Worm (Caenorhabditis elegans) whole organism, L4 larva: ENCODE data around the gene tbc-19.
A peak's percentile ranks its signal among the peaks of the same experiment; 100 is the strongest.

Source experiments
- D1046.2 ChIP-seq: fragments of 200-800 bp; sonication (Bioruptor generic); IDR thresholded peaks from 2 replicates; pipeline ENCODE4 v1.3.6; 2022; ENCODE audit warnings: missing genetic modification characterization, missing compliant biosample characterization
- F10B5.3 ChIP-seq: sonication (generic microtip); optimal IDR thresholded peaks from 2 replicates; lab custom pipeline; 2016; ENCODE audit warnings: mild to moderate bottlenecking, missing genetic modification characterization, missing compliant biosample characterization
- F26F4.8 ChIP-seq: fragments of 200-800 bp; sonication (Bioruptor generic); conservative IDR thresholded peaks from 2 replicates; pipeline ENCODE4 v1.3.6; 2022; ENCODE audit warnings: missing genetic modification characterization, missing compliant biosample characterization
- F44E2.7 ChIP-seq: fragments of 200-800 bp; sonication (Bioruptor generic); IDR thresholded peaks from 2 replicates; pipeline ENCODE4 v2.1.2; 2022; ENCODE audit warnings: missing genetic modification characterization, missing compliant biosample characterization
- R02D3.7 ChIP-seq: fragments of 150-350 bp; sonication (generic microtip); optimal IDR thresholded peaks from 3 replicates; lab custom pipeline; 2014; ENCODE audit warnings: missing biosample characterization, missing genetic modification characterization
- T20F7.1 ChIP-seq: fragments of 200-800 bp; sonication (Bioruptor generic); optimal IDR thresholded peaks from 2 replicates; lab custom pipeline; 2018; ENCODE audit warnings: mild to moderate bottlenecking, missing genetic modification characterization, missing compliant biosample characterization
- Y105C5A.15 ChIP-seq: fragments of 200-800 bp; sonication (Bioruptor generic); IDR thresholded peaks from 2 replicates; pipeline ENCODE4 v1.3.6; 2022; ENCODE audit warnings: missing genetic modification characterization, missing compliant biosample characterization
- Y75B8A.6 ChIP-seq: fragments of 200-800 bp; sonication (Bioruptor generic); IDR thresholded peaks from 2 replicates; pipeline ENCODE4 v1.3.6; 2022; ENCODE audit warnings: missing genetic modification reagents, missing genetic modification characterization, missing compliant biosample characterization
- aha-1 ChIP-seq: fragments of 150-350 bp; peaks from one replicate; lab custom pipeline; 2014; ENCODE audit warnings: missing biosample characterization, missing genetic modification characterization
- aly-2 ChIP-seq: sonication (generic microtip); optimal IDR thresholded peaks from 2 replicates; lab custom pipeline; 2018; ENCODE audit warnings: missing biosample characterization, missing genetic modification characterization
- arid-1 ChIP-seq: fragments of 200-800 bp; sonication (Bioruptor generic); conservative IDR thresholded peaks from 2 replicates; pipeline ENCODE4 v1.3.6; 2022; ENCODE audit warnings: missing genetic modification reagents, missing genetic modification characterization, missing compliant biosample characterization
- attf-4 ChIP-seq: sonication (generic microtip); optimal IDR thresholded peaks from 3 replicates; lab custom pipeline; 2017; ENCODE audit warnings: missing biosample characterization, missing genetic modification characterization
- ceh-20 ChIP-seq: fragments of 200-800 bp; sonication (Bioruptor generic); IDR thresholded peaks from 2 replicates; pipeline ENCODE4 v1.3.6; 2022; ENCODE audit warnings: missing genetic modification reagents, missing genetic modification characterization, missing compliant biosample characterization
- ceh-28 ChIP-seq: fragments of 150-350 bp; optimal IDR thresholded peaks from 2 replicates; lab custom pipeline; 2014; ENCODE audit warnings: missing biosample characterization, missing genetic modification reagents, missing genetic modification characterization
- ceh-44 ChIP-seq: fragments of 200-800 bp; sonication (Bioruptor generic); IDR thresholded peaks from 2 replicates; pipeline ENCODE4 v1.3.6; 2022; ENCODE audit warnings: missing genetic modification reagents, missing genetic modification characterization, missing compliant biosample characterization
- daf-16 ChIP-seq, 3 experiments: sonication (generic microtip); optimal IDR thresholded peaks; 2 replicates each; lab custom pipeline; 2016 to 2017; ENCODE audit warnings: missing genetic modification characterization in 3 of 3, missing genetic modification reagents in 3 of 3, mild to moderate bottlenecking in 2 of 3, missing compliant biosample characterization in 2 of 3, missing biosample characterization in 1 of 3, moderate library complexity in 1 of 3
- dpl-1 ChIP-seq: fragments of 150-350 bp; optimal IDR thresholded peaks from 2 replicates; lab custom pipeline; 2014; ENCODE audit warnings: missing biosample characterization, missing genetic modification reagents, missing genetic modification characterization
- egl-27 ChIP-seq: sonication (generic microtip); optimal IDR thresholded peaks from 3 replicates; lab custom pipeline; 2017; ENCODE audit warnings: missing biosample characterization, missing genetic modification reagents, missing genetic modification characterization
- gei-8 ChIP-seq: fragments of 200-800 bp; sonication (Bioruptor generic); optimal IDR thresholded peaks from 2 replicates; lab custom pipeline; 2018; ENCODE audit warnings: mild to moderate bottlenecking, missing genetic modification characterization, missing compliant biosample characterization
- hif-1 ChIP-seq, 2 experiments: sonication (generic microtip); optimal IDR thresholded peaks; 2 replicates each; lab custom pipeline; 2016 to 2017; ENCODE audit warnings: missing compliant biosample characterization in 2 of 2, missing genetic modification characterization in 2 of 2, missing genetic modification reagents in 2 of 2, missing genotype in 2 of 2, mild to moderate bottlenecking in 1 of 2
- hlh-11 ChIP-seq: fragments of 200-800 bp; sonication (Bioruptor generic); optimal IDR thresholded peaks from 2 replicates; lab custom pipeline; 2018; ENCODE audit warnings: mild to moderate bottlenecking, missing genetic modification characterization, missing compliant biosample characterization
- lin-1 ChIP-seq: fragments of 200-800 bp; sonication (Bioruptor generic); IDR thresholded peaks from 2 replicates; pipeline ENCODE4 v1.3.6; 2022; ENCODE audit warnings: missing genetic modification reagents, missing genetic modification characterization, missing compliant biosample characterization
- lin-13 ChIP-seq: fragments of 150-350 bp; optimal IDR thresholded peaks from 2 replicates; lab custom pipeline; 2014; ENCODE audit warnings: missing biosample characterization, missing genetic modification reagents, missing genetic modification characterization
- lsy-2 ChIP-seq, 2 experiments: fragments of 150-350 bp in 1 of 2; sonication (generic microtip) in 1 of 2; optimal IDR thresholded peaks; 2 replicates each; lab custom pipeline; 2014 to 2017; ENCODE audit warnings: missing biosample characterization in 2 of 2, missing genetic modification characterization in 2 of 2
- madf-5 ChIP-seq, 2 experiments: fragments of 200-800 bp; sonication (Bioruptor generic); IDR thresholded peaks; 2 replicates each; pipeline ENCODE4 v1.3.6; 2022; ENCODE audit warnings: missing compliant biosample characterization in 2 of 2, missing genetic modification characterization in 2 of 2
- mep-1 ChIP-seq: fragments of 150-350 bp; sonication (generic microtip); optimal IDR thresholded peaks from 3 replicates; lab custom pipeline; 2014; ENCODE audit warnings: missing biosample characterization, missing genetic modification characterization
- mxl-2 ChIP-seq: fragments of 200-800 bp; sonication (Bioruptor generic); conservative IDR thresholded peaks from 2 replicates; pipeline ENCODE4 v1.3.6; 2022; ENCODE audit warnings: missing genetic modification reagents, missing genetic modification characterization, missing compliant biosample characterization
- nhr-10 ChIP-seq: fragments of 150-350 bp; optimal IDR thresholded peaks from 2 replicates; lab custom pipeline; 2014; ENCODE audit warnings: missing biosample characterization, missing genetic modification characterization
- nhr-11 ChIP-seq: fragments of 150-350 bp; optimal IDR thresholded peaks from 2 replicates; lab custom pipeline; 2014; ENCODE audit warnings: missing biosample characterization, missing genetic modification characterization
- nhr-237 ChIP-seq: sonication (generic microtip); optimal IDR thresholded peaks from 2 replicates; lab custom pipeline; 2017; ENCODE audit warnings: missing biosample characterization, missing genetic modification characterization
- nhr-41 ChIP-seq: fragments of 200-800 bp; sonication (Bioruptor generic); IDR thresholded peaks from 2 replicates; pipeline ENCODE4 v1.3.6; 2022; ENCODE audit warnings: missing genetic modification reagents, missing genetic modification characterization, missing compliant biosample characterization
- nhr-42 ChIP-seq: fragments of 200-800 bp; sonication (Bioruptor generic); IDR thresholded peaks from 2 replicates; pipeline ENCODE4 v1.3.6; 2022; ENCODE audit warnings: missing genetic modification characterization, missing compliant biosample characterization
- nhr-48 ChIP-seq: sonication (generic microtip); optimal IDR thresholded peaks from 2 replicates; lab custom pipeline; 2016; ENCODE audit warnings: mild to moderate bottlenecking, missing genetic modification characterization, missing compliant biosample characterization
- nhr-77 ChIP-seq: fragments of 150-350 bp; optimal IDR thresholded peaks from 2 replicates; lab custom pipeline; 2014; ENCODE audit warnings: missing biosample characterization, missing genetic modification characterization
- pha-4 ChIP-seq, 2 experiments: fragments of 150-350 bp in 1 of 2; fragments of 200-800 bp in 1 of 2; sonication (Bioruptor generic) in 1 of 2; IDR thresholded peaks in 1 of 2; optimal IDR thresholded peaks in 1 of 2; 2 replicates each; pipeline versions ENCODE4 v1.3.6 to Lab custom; 2014 to 2022; ENCODE audit warnings: missing genetic modification characterization in 2 of 2, missing genetic modification reagents in 2 of 2, missing biosample characterization in 1 of 2, missing compliant biosample characterization in 1 of 2
- php-3 ChIP-seq: fragments of 200-800 bp; sonication (Bioruptor generic); IDR thresholded peaks from 2 replicates; pipeline ENCODE4 v1.3.6; 2022; ENCODE audit warnings: missing genetic modification reagents, missing genetic modification characterization, missing compliant biosample characterization
- rbr-2 ChIP-seq: sonication (generic microtip); optimal IDR thresholded peaks from 2 replicates; lab custom pipeline; 2016; ENCODE audit warnings: missing genotype, missing genetic modification characterization, missing compliant biosample characterization
- set-16 ChIP-seq: fragments of 200-800 bp; sonication (Bioruptor generic); IDR thresholded peaks from 2 replicates; pipeline ENCODE4 v1.3.6; 2022; ENCODE audit warnings: missing genetic modification reagents, missing genetic modification characterization, missing compliant biosample characterization
- skn-1 ChIP-seq: fragments of 150-350 bp; optimal IDR thresholded peaks from 2 replicates; lab custom pipeline; 2014; ENCODE audit warnings: missing biosample characterization, missing genetic modification characterization
- spr-3 ChIP-seq: fragments of 200-800 bp; sonication (Bioruptor generic); optimal IDR thresholded peaks from 2 replicates; lab custom pipeline; 2018; ENCODE audit warnings: mild to moderate bottlenecking, missing genetic modification characterization, missing compliant biosample characterization
- unc-39 ChIP-seq: sonication (generic microtip); optimal IDR thresholded peaks from 2 replicates; lab custom pipeline; 2017; ENCODE audit warnings: missing biosample characterization, missing genetic modification characterization
- unc-62 ChIP-seq, 3 experiments: fragments of 150-350 bp in 1 of 3; sonication (generic microtip); optimal IDR thresholded peaks in 2 of 3; peaks in 1 of 3; 1 replicate in 1 of 3; 2 replicates in 2 of 3; lab custom pipeline; 2014 to 2017; ENCODE audit warnings: missing biosample characterization in 3 of 3, missing genetic modification characterization in 3 of 3, missing genetic modification reagents in 3 of 3, missing genotype in 1 of 3
- vab-7 ChIP-seq: fragments of 200-800 bp; sonication (Bioruptor generic); IDR thresholded peaks from 2 replicates; pipeline ENCODE4 v1.3.6; 2022; ENCODE audit warnings: missing genetic modification reagents, missing genetic modification characterization, missing compliant biosample characterization
- zfp-2 ChIP-seq: sonication (generic microtip); optimal IDR thresholded peaks from 2 replicates; lab custom pipeline; 2016; ENCODE audit warnings: mild to moderate bottlenecking, missing genetic modification characterization, missing compliant biosample characterization
- zip-11 ChIP-seq: fragments of 200-800 bp; sonication (Bioruptor generic); IDR thresholded peaks from 2 replicates; pipeline ENCODE4 v1.3.6; 2022; ENCODE audit warnings: missing genetic modification characterization, missing compliant biosample characterization
- ztf-11 ChIP-seq: fragments of 150-350 bp; optimal IDR thresholded peaks from 2 replicates; lab custom pipeline; 2014; ENCODE audit warnings: missing biosample characterization, missing genetic modification characterization

Gene tbc-19

DNA sequence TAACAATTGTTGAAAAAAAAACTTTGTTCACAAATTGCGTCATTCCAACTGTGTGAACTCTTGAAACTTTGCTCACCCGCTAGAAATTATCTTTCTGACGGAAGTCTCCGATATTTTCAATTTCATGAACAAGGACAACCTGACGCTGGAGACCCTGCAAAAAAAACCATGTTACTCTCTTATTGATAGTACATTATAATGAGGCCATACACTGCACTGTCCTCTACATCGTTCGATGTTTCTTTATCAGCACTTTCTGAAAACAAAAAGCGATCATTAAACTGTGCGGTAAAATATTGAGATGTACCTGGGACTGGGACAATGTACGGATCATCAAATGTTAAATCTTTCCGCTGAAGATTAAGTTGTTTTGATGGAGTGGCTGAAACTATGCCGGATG lies 8.8 kb downstream of the tbc-19 start (continued):
- TF ChIP-seq daf-16 (GFP tag; optimal IDR thresholded peaks at IDR 0.05; lab: Kevin White, UChicago) (no peak), daf-16 (tag; optimal IDR thresholded peaks at IDR 0.05; lab: Kevin White, UChicago) (peak; percentile 62), vab-7 (no peak)

DNA sequence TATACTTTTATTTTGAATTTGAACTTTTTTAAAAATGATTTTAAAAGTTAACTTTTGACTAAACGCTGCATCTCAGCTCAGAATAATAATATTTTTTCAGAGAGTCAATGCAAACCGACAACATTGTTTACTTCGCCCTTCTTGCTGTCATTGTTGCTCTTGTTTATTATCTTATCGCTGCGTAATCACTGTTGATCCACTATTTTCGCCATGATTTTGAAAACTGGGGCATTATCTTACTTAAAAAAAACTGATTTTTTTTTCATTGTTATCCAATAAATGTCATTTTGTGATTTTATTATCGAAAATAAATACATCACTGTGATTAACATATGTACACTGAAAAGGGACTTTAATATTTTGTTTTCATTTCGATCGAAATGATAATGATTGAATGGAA lies 9.6 kb downstream of the tbc-19 start:
- TF ChIP-seq aha-1 (peak; percentile 64), daf-16 (GFP tag; optimal IDR thresholded peaks at IDR 0.05; lab: Kevin White, UChicago) (no peak), daf-16 (tag; optimal IDR thresholded peaks at IDR 0.05; lab: Kevin White, UChicago) (peak; percentile 77), unc-62 (GFP tag; optimal IDR thresholded peaks at IDR 0.05 in 1 of 2; lab: Kevin White, UChicago) (peak in 1 of 2 experiments; percentile 32), unc-62 (tag; optimal IDR thresholded peaks at IDR 0.05; lab: Kevin White, UChicago) (no peak), dpl-1 (GFP tag; lab: Kevin White, UChicago) (no peak)

DNA sequence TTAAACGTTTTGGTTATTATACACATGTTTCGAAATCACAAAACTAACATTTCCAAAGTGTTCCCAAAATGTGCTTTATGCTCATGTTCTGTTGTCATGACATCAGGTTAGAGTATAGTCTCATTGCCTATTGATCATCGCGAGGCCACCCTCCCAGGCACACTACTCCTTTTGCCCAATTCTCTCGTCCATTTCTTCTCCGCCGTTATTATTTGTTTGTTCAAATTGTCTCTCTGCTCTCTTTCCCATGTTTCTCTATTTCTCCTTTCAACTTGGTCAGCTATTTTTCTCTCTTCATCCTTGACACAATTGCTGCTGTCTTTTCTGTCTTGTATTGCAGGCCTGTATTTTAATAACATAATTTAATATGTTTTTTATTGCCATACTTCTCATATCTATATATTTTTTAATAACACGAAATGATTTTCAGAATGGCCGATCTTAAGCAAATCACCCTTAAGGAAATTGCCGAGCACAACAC lies 10.8 kb downstream of the tbc-19 start, which contains the start of gene cytb-5.1:
cytb-5.1 (plus strand) TSS at position 431 of the 481 bp plus-strand sequence.
- no peak for TF ChIP-seq R02D3.7
- TF ChIP-seq nhr-42 (GFP tag; lab: Robert Waterston, UW): no peak
- TF ChIP-seq aha-1: peak; percentile 39
- TF ChIP-seq hif-1 (tag; optimal IDR thresholded peaks at IDR 0.05; lab: Kevin White, UChicago): peak in 1 of 2 experiments; percentile 2
- no peak for TF ChIP-seq mxl-2 (GFP tag; lab: Robert Waterston, UW)
- TF ChIP-seq nhr-237 (tag; lab: Kevin White, UChicago): no peak
- no peak for TF ChIP-seq zip-11 (GFP tag; lab: Robert Waterston, UW)
- TF ChIP-seq mep-1 (tag; lab: Kevin White, UChicago): peak; percentile 67
- TF ChIP-seq set-16 (GFP tag; lab: Robert Waterston, UW): no peak
- TF ChIP-seq gei-8 (GFP tag; lab: Kevin White, UChicago): no peak
- TF ChIP-seq spr-3 (GFP tag; lab: Kevin White, UChicago): no peak
- peak; percentile 80 for TF ChIP-seq hlh-11
- TF ChIP-seq D1046.2 (GFP tag; lab: Robert Waterston, UW): no peak
- TF ChIP-seq lin-13 (GFP tag; lab: Kevin White, UChicago): no peak
- TF ChIP-seq zfp-2 (tag; lab: Kevin White, UChicago): no peak
- TF ChIP-seq aly-2 (tag; lab: Kevin White, UChicago): no peak
- TF ChIP-seq egl-27: no peak
- no peak for TF ChIP-seq arid-1 (GFP tag; lab: Robert Waterston, UW)
- TF ChIP-seq F26F4.8: no peak
- peak; percentile 34 for TF ChIP-seq nhr-48 (tag; lab: Kevin White, UChicago)
- TF ChIP-seq dpl-1 (GFP tag; lab: Kevin White, UChicago): no peak
- TF ChIP-seq pha-4 (GFP tag; IDR thresholded peaks at IDR 0.05; lab: Robert Waterston, UW): peak; percentile 39; the same call in 1 of the 2 replicates
- peak; percentile 58 for TF ChIP-seq pha-4 (tag; optimal IDR thresholded peaks at IDR 0.05; lab: Kevin White, UChicago)
- TF ChIP-seq lin-1 (GFP tag; lab: Robert Waterston, UW): no peak
- 0 out of 2 replicates have a peak, but pooled peaks have one; percentile 18 for TF ChIP-seq php-3
- no peak for TF ChIP-seq ceh-28 (tag; lab: Kevin White, UChicago)
- no peak for TF ChIP-seq ceh-44 (GFP tag; lab: Robert Waterston, UW)
- TF ChIP-seq skn-1 (tag; lab: Kevin White, UChicago): no peak
- TF ChIP-seq lsy-2 (tag; optimal IDR thresholded peaks at IDR 0.05; lab: Kevin White, UChicago): peak; percentile 5 to 58
- TF ChIP-seq ztf-11 (tag; lab: Kevin White, UChicago): no peak
- TF ChIP-seq F44E2.7 (GFP tag; lab: Robert Waterston, UW): no peak
- no peak for TF ChIP-seq unc-39 (tag; lab: Kevin White, UChicago)
- TF ChIP-seq nhr-10 (tag; lab: Kevin White, UChicago): no peak
- no peak for TF ChIP-seq ceh-20 (GFP tag; lab: Robert Waterston, UW)
- no peak for TF ChIP-seq T20F7.1 (GFP tag; lab: Kevin White, UChicago)
- TF ChIP-seq nhr-77 (tag; lab: Kevin White, UChicago): peak; percentile 36
- TF ChIP-seq attf-4 (tag; lab: Kevin White, UChicago): no peak
- no peak for TF ChIP-seq F10B5.3 (tag; lab: Kevin White, UChicago)
- TF ChIP-seq Y105C5A.15: no peak
- no peak for TF ChIP-seq nhr-41
- no peak for TF ChIP-seq Y75B8A.6
- TF ChIP-seq nhr-11 (tag; lab: Kevin White, UChicago): peak; percentile 15
- peak; percentile 16 for TF ChIP-seq rbr-2 (tag; lab: Kevin White, UChicago)
- TF ChIP-seq madf-5 (GFP tag; IDR thresholded peaks at IDR 0.05; lab: Robert Waterston, UW): no peak
